Worm (Caenorhabditis elegans) whole organism, mixed stage, embryonic: ENCODE results near the gene pms-2.

Source experiments
- M03D4.4 ChIP-seq: sonication (generic microtip); optimal IDR thresholded peaks from 2 replicates; lab custom pipeline; 2017; ENCODE audit warnings: mild to moderate bottlenecking, missing genetic modification characterization, missing compliant biosample characterization
- blmp-1 ChIP-seq: fragments of 150-350 bp; optimal IDR thresholded peaks from 2 replicates; lab custom pipeline; 2014; ENCODE audit warnings: missing biosample characterization, missing genetic modification characterization
- ceh-39 ChIP-seq: fragments of 150-350 bp; optimal IDR thresholded peaks from 2 replicates; lab custom pipeline; 2014; ENCODE audit warnings: missing biosample characterization, missing genetic modification characterization
- ceh-43 ChIP-seq: fragments of 200-800 bp; sonication (Bioruptor generic); optimal IDR thresholded peaks from 2 replicates; lab custom pipeline; 2018; ENCODE audit warnings: mild to moderate bottlenecking, missing genetic modification characterization, moderate library complexity, missing compliant biosample characterization
- ceh-83 ChIP-seq: fragments of 200-800 bp; sonication (Bioruptor generic); optimal IDR thresholded peaks from 2 replicates; lab custom pipeline; 2018; ENCODE audit warnings: mild to moderate bottlenecking, missing genetic modification characterization, missing compliant biosample characterization
- cnd-1 ChIP-seq: fragments of 200-800 bp; sonication (Bioruptor generic); optimal IDR thresholded peaks from 2 replicates; lab custom pipeline; 2018; ENCODE audit warnings: mild to moderate bottlenecking, missing genetic modification characterization, missing compliant biosample characterization
- drap-1 ChIP-seq: fragments of 200-800 bp; sonication (Bioruptor generic); optimal IDR thresholded peaks from 3 replicates; lab custom pipeline; 2018; ENCODE audit warnings: mild to moderate bottlenecking, missing genetic modification characterization, missing compliant biosample characterization
- elt-1 ChIP-seq: sonication (generic microtip); optimal IDR thresholded peaks from 2 replicates; lab custom pipeline; 2017; ENCODE audit warnings: missing genetic modification characterization, mild to moderate bottlenecking, missing compliant biosample characterization, antibody characterized with exemption, moderate library complexity, borderline replicate concordance; ENCODE audit not compliant: insufficient read depth
- elt-3 ChIP-seq: fragments of 150-350 bp; optimal IDR thresholded peaks from 2 replicates; lab custom pipeline; 2014; ENCODE audit warnings: missing biosample characterization, missing genetic modification characterization
- ham-2 ChIP-seq: fragments of 200-800 bp; sonication (Bioruptor generic); optimal IDR thresholded peaks from 2 replicates; lab custom pipeline; 2018; ENCODE audit warnings: mild to moderate bottlenecking, missing genetic modification characterization, missing compliant biosample characterization
- hlh-1 ChIP-seq: fragments of 150-350 bp; optimal IDR thresholded peaks from 2 replicates; lab custom pipeline; 2014; ENCODE audit warnings: missing biosample characterization, missing genetic modification reagents, missing genetic modification characterization
- lin-13 ChIP-seq: fragments of 150-350 bp; optimal IDR thresholded peaks from 2 replicates; lab custom pipeline; 2014; ENCODE audit warnings: missing biosample characterization, missing genetic modification characterization
- lin-32 ChIP-seq: fragments of 200-800 bp; sonication (Bioruptor generic); optimal IDR thresholded peaks from 2 replicates; lab custom pipeline; 2018; ENCODE audit warnings: mild to moderate bottlenecking, missing genetic modification characterization, missing compliant biosample characterization
- lsy-2 ChIP-seq: fragments of 150-350 bp; optimal IDR thresholded peaks from 2 replicates; lab custom pipeline; 2014; ENCODE audit warnings: missing biosample characterization, missing genetic modification characterization
- mab-5 ChIP-seq: fragments of 150-350 bp; optimal IDR thresholded peaks from 2 replicates; lab custom pipeline; 2014; ENCODE audit warnings: missing biosample characterization, missing genetic modification characterization
- mep-1 ChIP-seq: fragments of 150-350 bp; optimal IDR thresholded peaks from 2 replicates; lab custom pipeline; 2017; ENCODE audit warnings: missing biosample characterization, missing genetic modification reagents, missing genetic modification characterization, inconsistent platforms
- mls-2 ChIP-seq: sonication (generic microtip); optimal IDR thresholded peaks from 2 replicates; lab custom pipeline; 2016; ENCODE audit warnings: mild to moderate bottlenecking, missing genetic modification characterization, moderate library complexity, missing compliant biosample characterization
- nhr-12 ChIP-seq: fragments of 150-350 bp; optimal IDR thresholded peaks from 2 replicates; lab custom pipeline; 2014; ENCODE audit warnings: missing biosample characterization, missing genetic modification characterization
- nhr-237 ChIP-seq: fragments of 150-350 bp; optimal IDR thresholded peaks from 2 replicates; lab custom pipeline; 2014; ENCODE audit warnings: missing biosample characterization, missing genetic modification characterization
- nhr-28 ChIP-seq: fragments of 150-350 bp; optimal IDR thresholded peaks from 2 replicates; lab custom pipeline; 2014; ENCODE audit warnings: missing biosample characterization, missing genetic modification characterization
- nhr-76 ChIP-seq: sonication (generic microtip); optimal IDR thresholded peaks from 2 replicates; lab custom pipeline; 2017; ENCODE audit warnings: missing biosample characterization, missing genetic modification characterization
- pha-4 ChIP-seq: fragments of 150-350 bp; optimal IDR thresholded peaks from 2 replicates; lab custom pipeline; 2018; ENCODE audit warnings: missing biosample characterization, missing genetic modification reagents, missing genetic modification characterization
- sem-2 ChIP-seq: fragments of 200-800 bp; sonication (Bioruptor generic); optimal IDR thresholded peaks from 2 replicates; lab custom pipeline; 2018; ENCODE audit warnings: mild to moderate bottlenecking, missing genetic modification characterization, missing compliant biosample characterization
- snpc-4 ChIP-seq: fragments of 150-350 bp; optimal IDR thresholded peaks from 2 replicates; lab custom pipeline; 2014; ENCODE audit warnings: missing biosample characterization, missing genetic modification characterization
- sptf-1 ChIP-seq: sonication (generic microtip); optimal IDR thresholded peaks from 2 replicates; lab custom pipeline; 2017; ENCODE audit warnings: mild to moderate bottlenecking, missing genetic modification characterization, moderate library complexity, missing compliant biosample characterization
- tbx-8 ChIP-seq: fragments of 200-800 bp; sonication (Bioruptor generic); optimal IDR thresholded peaks from 2 replicates; lab custom pipeline; 2018; ENCODE audit warnings: mild to moderate bottlenecking, missing genetic modification characterization, moderate library complexity, missing compliant biosample characterization
- unc-120 ChIP-seq: sonication (generic microtip); optimal IDR thresholded peaks from 2 replicates; lab custom pipeline; 2017; ENCODE audit warnings: missing genetic modification characterization, missing compliant biosample characterization; ENCODE audit not compliant: poor library complexity, severe bottlenecking
- unc-39 ChIP-seq: fragments of 150-350 bp; optimal IDR thresholded peaks from 2 replicates; lab custom pipeline; 2014; ENCODE audit warnings: missing biosample characterization, missing genetic modification characterization
- zip-8 ChIP-seq: fragments of 150-350 bp; optimal IDR thresholded peaks from 2 replicates; lab custom pipeline; 2014; ENCODE audit warnings: missing biosample characterization, missing genetic modification characterization

The pms-2 gene

DNA sequence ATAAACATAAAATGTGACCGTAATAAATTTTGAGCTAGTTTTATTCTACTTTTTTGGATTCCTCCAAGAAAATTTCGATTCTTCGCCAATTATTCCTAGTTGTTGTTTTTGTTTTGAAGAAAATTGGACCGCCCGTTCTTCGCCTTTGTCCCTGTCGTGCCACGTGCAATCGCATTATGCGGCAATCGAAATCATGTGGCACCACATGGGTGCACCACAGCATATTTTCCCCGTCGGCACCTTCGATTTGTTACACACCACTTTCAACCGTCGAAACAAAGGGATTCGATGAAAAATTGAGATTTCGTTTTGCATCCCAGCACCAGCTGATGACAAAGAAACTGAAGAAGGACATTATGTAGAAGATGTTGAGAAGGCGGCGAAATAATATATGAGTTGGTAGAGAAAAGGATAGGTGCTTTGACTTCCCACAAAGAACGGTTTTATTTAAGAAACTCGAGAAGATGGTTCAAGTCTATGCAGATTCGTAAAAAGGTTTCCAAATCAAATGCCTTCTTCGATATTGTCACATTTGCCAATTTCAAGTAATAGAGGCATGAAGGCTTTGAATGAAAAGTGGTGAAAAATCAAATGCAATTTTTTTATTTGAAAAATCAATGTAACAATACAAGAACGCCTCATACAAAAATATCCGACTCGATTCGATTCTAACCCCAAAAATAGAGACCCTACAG lies 41.6 kb downstream of the pms-2 start:
- TF ChIP-seq unc-120 (tag; lab: Kevin White, UChicago) = peak; percentile 19
- TF ChIP-seq hlh-1 (tag; lab: Kevin White, UChicago) = peak; percentile 11
- TF ChIP-seq ceh-83 = no peak

- TF ChIP-seq elt-1 (no peak), snpc-4 (no peak), ceh-43 (GFP tag; lab: Kevin White, UChicago) (no peak), ham-2 (no peak), unc-120 (tag; lab: Kevin White, UChicago) (no peak), mls-2 (no peak), tbx-8 (no peak), nhr-28 (tag; lab: Kevin White, UChicago) (no peak), lin-32 (GFP tag; lab: Kevin White, UChicago) (no peak), pha-4 (tag; lab: Kevin White, UChicago) (no peak), sem-2 (GFP tag; lab: Kevin White, UChicago) (no peak)
Observed at ce11 chrV:11527531-11527930, 42.9 kb downstream of the pms-2 start, which contains the start of gene ccch-1. Gene ccch-1, plus strand, starts transcription at chrV:11527831.

- no peak for TF ChIP-seq mab-5 (tag; lab: Kevin White, UChicago)
- TF ChIP-seq mep-1 = no peak
- TF ChIP-seq pha-4 (tag; lab: Kevin White, UChicago) = no peak
- no peak for TF ChIP-seq ceh-39 (tag; lab: Kevin White, UChicago)
- TF ChIP-seq blmp-1 (tag; lab: Kevin White, UChicago) = no peak
- TF ChIP-seq nhr-12 (tag; lab: Kevin White, UChicago) = no peak
- TF ChIP-seq unc-39 = no peak
Observed at ce11 chrV:11526927-11527491, 43.4 kb downstream of the pms-2 start.

ce11 chrV:11525338-11525737 lies 45.1 kb downstream of the pms-2 start:
- peak; percentile 28 for TF ChIP-seq sptf-1
- TF ChIP-seq nhr-28 (tag; lab: Kevin White, UChicago) = no peak
- TF ChIP-seq mep-1 = no peak
- TF ChIP-seq ceh-83 = no peak
- peak; percentile 44 for TF ChIP-seq ham-2
- TF ChIP-seq zip-8 = no peak
- peak; percentile 70 for TF ChIP-seq blmp-1 (tag; lab: Kevin White, UChicago)

ce11 chrV:11521448-11521847 lies 49.0 kb downstream of the pms-2 start, which contains the start of gene pafo-1:
Gene pafo-1, plus strand, starts transcription at chrV:11521703.
- peak; percentile 44 for TF ChIP-seq ceh-43 (GFP tag; lab: Kevin White, UChicago)
- peak; percentile 70 for TF ChIP-seq pha-4 (tag; lab: Kevin White, UChicago)
- TF ChIP-seq mls-2 = no peak
- TF ChIP-seq M03D4.4 (tag; lab: Kevin White, UChicago) = peak; percentile 76
- TF ChIP-seq mep-1 = peak; percentile 80
- TF ChIP-seq drap-1 = peak; percentile 49
- TF ChIP-seq elt-3 = no peak
- peak; percentile 57 for TF ChIP-seq hlh-1 (tag; lab: Kevin White, UChicago)
- TF ChIP-seq lin-13 (tag; lab: Kevin White, UChicago) = peak; percentile 87
- no peak for TF ChIP-seq nhr-76
- TF ChIP-seq lsy-2 (tag; lab: Kevin White, UChicago) = peak; percentile 75
- TF ChIP-seq sem-2 (GFP tag; lab: Kevin White, UChicago) = peak; percentile 32
- TF ChIP-seq ceh-39 (tag; lab: Kevin White, UChicago) = peak; percentile 20
- peak; percentile 19 for TF ChIP-seq ceh-83
- peak; percentile 74 for TF ChIP-seq nhr-237 (tag; lab: Kevin White, UChicago)
- peak; percentile 43 for TF ChIP-seq tbx-8
- no peak for TF ChIP-seq mab-5 (tag; lab: Kevin White, UChicago)
- no peak for TF ChIP-seq nhr-28 (tag; lab: Kevin White, UChicago)
- peak; percentile 28 for TF ChIP-seq unc-120 (tag; lab: Kevin White, UChicago)
- peak; percentile 47 for TF ChIP-seq cnd-1 (tag; lab: Kevin White, UChicago)
